Worm (Caenorhabditis elegans): ENCODE results near the gene mltn-6.

ce11 chrV:356959-357702 lies 7.6 kb upstream of the mltn-6 start:
- TF ChIP-seq R02D3.7 (tag; optimal IDR thresholded peaks at IDR 0.05), result no peak
- no peak for TF ChIP-seq nhr-237 (tag; optimal IDR thresholded peaks at IDR 0.05)
- no peak for TF ChIP-seq sea-2 (GFP tag; optimal IDR thresholded peaks at IDR 0.05)
- TF ChIP-seq ZK546.5 (tag; optimal IDR thresholded peaks at IDR 0.05), result no peak
- TF ChIP-seq ama-1 (optimal IDR thresholded peaks at IDR 0.05), result no peak
- no peak for TF ChIP-seq fos-1 (tag; optimal IDR thresholded peaks at IDR 0.05)
- TF ChIP-seq nhr-11 (tag; optimal IDR thresholded peaks at IDR 0.05), result no peak
- no peak for TF ChIP-seq skn-1 (tag; optimal IDR thresholded peaks at IDR 0.05)
- TF ChIP-seq daf-12 (tag; optimal IDR thresholded peaks at IDR 0.05), result no peak
- no peak for TF ChIP-seq nhr-76 (tag; optimal IDR thresholded peaks at IDR 0.05)
- no peak for TF ChIP-seq unc-62 (GFP tag; optimal IDR thresholded peaks at IDR 0.05)
- no peak for TF ChIP-seq fkh-10 (GFP tag; optimal IDR thresholded peaks at IDR 0.05)
- no peak for TF ChIP-seq elt-3 (tag; optimal IDR thresholded peaks at IDR 0.05)
- no peak for TF ChIP-seq hmg-11 (tag; optimal IDR thresholded peaks at IDR 0.05)
